Worm (Caenorhabditis elegans) whole organism, mixed stage, embryonic: Measurements from ENCODE around the gene T19C4.5.

Experiments
- M03D4.4 ChIP-seq: sonication (generic microtip); optimal IDR thresholded peaks from 2 replicates; lab custom pipeline; 2017; ENCODE audit warnings: mild to moderate bottlenecking, missing genetic modification characterization, missing compliant biosample characterization
- blmp-1 ChIP-seq: fragments of 150-350 bp; optimal IDR thresholded peaks from 2 replicates; lab custom pipeline; 2014; ENCODE audit warnings: missing biosample characterization, missing genetic modification characterization
- ceh-39 ChIP-seq: fragments of 150-350 bp; optimal IDR thresholded peaks from 2 replicates; lab custom pipeline; 2014; ENCODE audit warnings: missing biosample characterization, missing genetic modification characterization
- ceh-43 ChIP-seq: fragments of 200-800 bp; sonication (Bioruptor generic); optimal IDR thresholded peaks from 2 replicates; lab custom pipeline; 2018; ENCODE audit warnings: mild to moderate bottlenecking, missing genetic modification characterization, moderate library complexity, missing compliant biosample characterization
- ces-1 ChIP-seq: fragments of 150-350 bp; optimal IDR thresholded peaks from 2 replicates; lab custom pipeline; 2014; ENCODE audit warnings: missing biosample characterization, missing genetic modification reagents, missing genetic modification characterization
- cnd-1 ChIP-seq: fragments of 200-800 bp; sonication (Bioruptor generic); optimal IDR thresholded peaks from 2 replicates; lab custom pipeline; 2018; ENCODE audit warnings: mild to moderate bottlenecking, missing genetic modification characterization, missing compliant biosample characterization
- drap-1 ChIP-seq: fragments of 200-800 bp; sonication (Bioruptor generic); optimal IDR thresholded peaks from 3 replicates; lab custom pipeline; 2018; ENCODE audit warnings: mild to moderate bottlenecking, missing genetic modification characterization, missing compliant biosample characterization
- elt-1 ChIP-seq: sonication (generic microtip); optimal IDR thresholded peaks from 2 replicates; lab custom pipeline; 2017; ENCODE audit warnings: missing genetic modification characterization, mild to moderate bottlenecking, missing compliant biosample characterization, antibody characterized with exemption, moderate library complexity, borderline replicate concordance; ENCODE audit not compliant: insufficient read depth
- elt-3 ChIP-seq: fragments of 150-350 bp; optimal IDR thresholded peaks from 2 replicates; lab custom pipeline; 2014; ENCODE audit warnings: missing biosample characterization, missing genetic modification characterization
- flh-1 ChIP-seq: fragments of 200-800 bp; sonication (Bioruptor generic); optimal IDR thresholded peaks from 2 replicates; lab custom pipeline; 2018; ENCODE audit warnings: mild to moderate bottlenecking, missing genetic modification characterization, moderate library complexity, missing compliant biosample characterization
- ham-2 ChIP-seq: fragments of 200-800 bp; sonication (Bioruptor generic); optimal IDR thresholded peaks from 2 replicates; lab custom pipeline; 2018; ENCODE audit warnings: mild to moderate bottlenecking, missing genetic modification characterization, missing compliant biosample characterization
- hlh-1 ChIP-seq: fragments of 150-350 bp; optimal IDR thresholded peaks from 2 replicates; lab custom pipeline; 2014; ENCODE audit warnings: missing biosample characterization, missing genetic modification reagents, missing genetic modification characterization
- lin-32 ChIP-seq: fragments of 200-800 bp; sonication (Bioruptor generic); optimal IDR thresholded peaks from 2 replicates; lab custom pipeline; 2018; ENCODE audit warnings: mild to moderate bottlenecking, missing genetic modification characterization, missing compliant biosample characterization
- mab-5 ChIP-seq: fragments of 150-350 bp; optimal IDR thresholded peaks from 2 replicates; lab custom pipeline; 2014; ENCODE audit warnings: missing biosample characterization, missing genetic modification characterization
- mep-1 ChIP-seq: fragments of 150-350 bp; optimal IDR thresholded peaks from 2 replicates; lab custom pipeline; 2017; ENCODE audit warnings: missing biosample characterization, missing genetic modification reagents, missing genetic modification characterization, inconsistent platforms
- mls-2 ChIP-seq: sonication (generic microtip); optimal IDR thresholded peaks from 2 replicates; lab custom pipeline; 2016; ENCODE audit warnings: mild to moderate bottlenecking, missing genetic modification characterization, moderate library complexity, missing compliant biosample characterization
- nhr-12 ChIP-seq: fragments of 150-350 bp; optimal IDR thresholded peaks from 2 replicates; lab custom pipeline; 2014; ENCODE audit warnings: missing biosample characterization, missing genetic modification characterization
- nhr-2 ChIP-seq: fragments of 150-350 bp; optimal IDR thresholded peaks from 2 replicates; lab custom pipeline; 2014; ENCODE audit warnings: missing biosample characterization, missing genetic modification characterization
- nhr-237 ChIP-seq: fragments of 150-350 bp; optimal IDR thresholded peaks from 2 replicates; lab custom pipeline; 2014; ENCODE audit warnings: missing biosample characterization, missing genetic modification characterization
- nhr-28 ChIP-seq: fragments of 150-350 bp; optimal IDR thresholded peaks from 2 replicates; lab custom pipeline; 2014; ENCODE audit warnings: missing biosample characterization, missing genetic modification characterization
- nhr-76 ChIP-seq: sonication (generic microtip); optimal IDR thresholded peaks from 2 replicates; lab custom pipeline; 2017; ENCODE audit warnings: missing biosample characterization, missing genetic modification characterization
- pha-4 ChIP-seq: fragments of 150-350 bp; optimal IDR thresholded peaks from 2 replicates; lab custom pipeline; 2018; ENCODE audit warnings: missing biosample characterization, missing genetic modification reagents, missing genetic modification characterization
- snpc-4 ChIP-seq: fragments of 150-350 bp; optimal IDR thresholded peaks from 2 replicates; lab custom pipeline; 2014; ENCODE audit warnings: missing biosample characterization, missing genetic modification characterization
- sptf-1 ChIP-seq: sonication (generic microtip); optimal IDR thresholded peaks from 2 replicates; lab custom pipeline; 2017; ENCODE audit warnings: mild to moderate bottlenecking, missing genetic modification characterization, moderate library complexity, missing compliant biosample characterization
- tbx-8 ChIP-seq: fragments of 200-800 bp; sonication (Bioruptor generic); optimal IDR thresholded peaks from 2 replicates; lab custom pipeline; 2018; ENCODE audit warnings: mild to moderate bottlenecking, missing genetic modification characterization, moderate library complexity, missing compliant biosample characterization
- unc-120 ChIP-seq: sonication (generic microtip); optimal IDR thresholded peaks from 2 replicates; lab custom pipeline; 2017; ENCODE audit warnings: missing genetic modification characterization, missing compliant biosample characterization; ENCODE audit not compliant: poor library complexity, severe bottlenecking
- unc-39 ChIP-seq: fragments of 150-350 bp; optimal IDR thresholded peaks from 2 replicates; lab custom pipeline; 2014; ENCODE audit warnings: missing biosample characterization, missing genetic modification characterization
- unc-62 ChIP-seq: fragments of 150-350 bp; optimal IDR thresholded peaks from 2 replicates; lab custom pipeline; 2014; ENCODE audit warnings: missing biosample characterization, missing genetic modification reagents, missing genetic modification characterization
- zip-8 ChIP-seq: fragments of 150-350 bp; optimal IDR thresholded peaks from 2 replicates; lab custom pipeline; 2014; ENCODE audit warnings: missing biosample characterization, missing genetic modification characterization
- ztf-11 ChIP-seq: fragments of 150-350 bp; optimal IDR thresholded peaks from 2 replicates; lab custom pipeline; 2014; ENCODE audit warnings: missing biosample characterization, missing genetic modification characterization

Gene T19C4.5

ce11 chrV:11155553-11155952 is 16.5 kb upstream of the T19C4.5 start, which contains the start of gene srg-38:
srg-38 (minus strand) TSS chrV:11155653.
- TF ChIP-seq nhr-237 (tag; lab: Kevin White, UChicago) (no peak), ceh-39 (tag; lab: Kevin White, UChicago) (no peak), mls-2 (tag; lab: Kevin White, UChicago) (no peak), nhr-12 (tag; lab: Kevin White, UChicago) (no peak), elt-3 (no peak), unc-62 (GFP tag; lab: Kevin White, UChicago) (no peak), unc-39 (tag; lab: Kevin White, UChicago) (no peak), unc-120 (tag; lab: Kevin White, UChicago) (no peak), lin-32 (GFP tag; lab: Kevin White, UChicago) (no peak), mab-5 (tag; lab: Kevin White, UChicago) (no peak)

DNA sequence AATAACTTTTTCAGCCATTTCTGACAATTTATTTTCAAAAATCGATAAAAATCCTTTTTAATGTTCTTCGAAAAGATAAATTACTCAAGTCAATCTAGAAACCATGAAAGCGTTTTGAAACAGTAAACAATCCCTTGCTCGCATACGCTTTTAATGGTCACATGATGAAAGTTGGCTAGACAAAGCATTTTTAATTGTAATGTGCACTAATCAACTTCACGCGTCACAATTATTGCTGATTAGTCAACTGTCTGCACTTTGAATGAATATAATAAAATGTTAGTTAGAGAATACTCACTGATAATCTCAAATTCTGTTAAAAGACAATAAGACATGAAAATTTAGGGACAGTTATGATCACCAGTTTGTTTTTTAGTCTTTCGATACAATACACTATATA is 15.4 kb upstream of the T19C4.5 start:
- no peak for TF ChIP-seq drap-1 (GFP tag; lab: Kevin White, UChicago)
- TF ChIP-seq blmp-1 (tag; lab: Kevin White, UChicago) = no peak
- no peak for TF ChIP-seq nhr-28 (tag; lab: Kevin White, UChicago)

- TF ChIP-seq nhr-28 (tag; lab: Kevin White, UChicago) (no peak), lin-32 (GFP tag; lab: Kevin White, UChicago) (no peak), ham-2 (GFP tag; lab: Kevin White, UChicago) (no peak), nhr-12 (tag; lab: Kevin White, UChicago) (no peak), nhr-76 (no peak)
Measured at ce11 chrV:11157947-11158346, 14.1 kb upstream of the T19C4.5 start, which contains the start of gene srg-42. srg-42 (minus strand) TSS chrV:11158047.

DNA sequence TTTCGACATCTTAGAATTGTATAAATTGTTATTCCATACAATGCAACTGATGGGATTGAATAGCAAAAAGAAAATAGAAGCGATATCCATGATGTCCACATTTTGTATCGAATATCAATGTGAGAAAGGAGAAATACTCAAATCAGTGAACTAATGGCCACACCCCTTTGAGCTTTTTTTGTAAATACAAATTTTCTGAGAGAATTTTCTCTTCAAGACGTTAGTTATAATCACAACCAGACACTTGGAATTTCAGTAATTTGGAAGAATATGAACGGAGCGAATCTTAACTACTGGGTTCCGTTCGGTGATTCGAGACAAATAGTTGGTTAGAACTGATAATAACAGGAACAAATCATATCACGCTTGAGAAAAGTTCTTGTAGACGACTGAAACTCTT is 10.2 kb upstream of the T19C4.5 start, which contains the start of gene srg-41:
Gene srg-41, minus strand, starts transcription at position 101 of the 400 bp plus-strand sequence.
- TF ChIP-seq sptf-1 (tag; lab: Kevin White, UChicago) (no peak), nhr-28 (tag; lab: Kevin White, UChicago) (no peak), lin-32 (GFP tag; lab: Kevin White, UChicago) (no peak), unc-39 (tag; lab: Kevin White, UChicago) (no peak), pha-4 (tag; lab: Kevin White, UChicago) (no peak), elt-3 (no peak), mep-1 (no peak), nhr-12 (tag; lab: Kevin White, UChicago) (no peak), ceh-43 (GFP tag; lab: Kevin White, UChicago) (no peak), ces-1 (GFP tag; lab: Kevin White, UChicago) (no peak), M03D4.4 (no peak), ztf-11 (no peak), unc-62 (GFP tag; lab: Kevin White, UChicago) (no peak), blmp-1 (tag; lab: Kevin White, UChicago) (no peak), snpc-4 (tag; lab: Kevin White, UChicago) (no peak)
- TF ChIP-seq, all 35 proteins: peak for 0

- TF ChIP-seq unc-62 (GFP tag; lab: Kevin White, UChicago) (no peak), nhr-2 (no peak), snpc-4 (tag; lab: Kevin White, UChicago) (no peak)
Measured at ce11 chrV:11164475-11164874, 7.5 kb upstream of the T19C4.5 start, which contains the start of gene srg-40. srg-40 (minus strand) TSS chrV:11164575.

DNA sequence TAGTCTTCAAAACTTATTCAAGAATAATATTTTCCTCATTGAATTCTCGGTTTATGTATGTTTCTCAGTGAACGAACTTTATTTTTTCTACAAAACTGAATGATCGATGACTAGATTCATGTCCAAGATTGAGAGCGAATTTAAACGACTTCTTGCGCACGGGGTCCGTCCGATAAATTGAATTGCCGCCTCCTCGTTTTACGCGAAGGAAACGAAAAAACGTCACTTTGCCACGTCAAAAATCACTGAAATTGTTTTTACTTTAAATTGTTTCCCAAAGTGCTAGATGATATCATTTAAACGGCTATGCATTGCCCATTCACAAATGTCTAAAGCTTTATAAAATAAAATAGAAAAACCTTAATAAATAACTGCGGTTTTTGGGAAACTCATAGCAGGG is 4.3 kb upstream of the T19C4.5 start:
- TF ChIP-seq hlh-1 (no peak), tbx-8 (GFP tag; lab: Kevin White, UChicago) (no peak), ces-1 (GFP tag; lab: Kevin White, UChicago) (no peak)

ce11 chrV:11170564-11171329 is 1.3 kb upstream of the T19C4.5 start:
- TF ChIP-seq unc-62 (GFP tag; lab: Kevin White, UChicago) (no peak), pha-4 (tag; lab: Kevin White, UChicago) (no peak), blmp-1 (tag; lab: Kevin White, UChicago) (no peak), unc-120 (tag; lab: Kevin White, UChicago) (no peak), cnd-1 (tag; lab: Kevin White, UChicago) (no peak), mep-1 (no peak), tbx-8 (GFP tag; lab: Kevin White, UChicago) (no peak), flh-1 (GFP tag; lab: Kevin White, UChicago) (no peak), lin-32 (GFP tag; lab: Kevin White, UChicago) (no peak), zip-8 (no peak), mls-2 (tag; lab: Kevin White, UChicago) (no peak), elt-3 (no peak), unc-39 (tag; lab: Kevin White, UChicago) (no peak), ztf-11 (no peak), elt-1 (tag; lab: Kevin White, UChicago) (no peak)
